Fruit fly (Drosophila melanogaster) Kc167 (cell line): Measurements from ENCODE around the gene primo-2.

Experiments used
- Myc ChIP-seq: fragments of >200 bp; optimal IDR thresholded peaks from 2 replicates; lab custom pipeline; 2017; ENCODE audit warnings: missing external identifiers
- Sin3A ChIP-seq: fragments of >200 bp; optimal IDR thresholded peaks from 2 replicates; lab custom pipeline; 2018; ENCODE audit warnings: missing external identifiers
- h ChIP-seq: fragments of >200 bp; optimal IDR thresholded peaks from 3 replicates; lab custom pipeline; 2018; ENCODE audit warnings: missing external identifiers
- insv ChIP-seq: fragments of >200 bp; optimal IDR thresholded peaks from 3 replicates; lab custom pipeline; 2018; ENCODE audit warnings: missing external identifiers
- psq ChIP-seq: fragments of >200 bp; optimal IDR thresholded peaks from 2 replicates; lab custom pipeline; 2017; ENCODE audit warnings: missing external identifiers
- ttk ChIP-seq: sonication (Bioruptor generic); optimal IDR thresholded peaks from 2 replicates; lab custom pipeline; 2017; ENCODE audit warnings: missing external identifiers

DNA sequence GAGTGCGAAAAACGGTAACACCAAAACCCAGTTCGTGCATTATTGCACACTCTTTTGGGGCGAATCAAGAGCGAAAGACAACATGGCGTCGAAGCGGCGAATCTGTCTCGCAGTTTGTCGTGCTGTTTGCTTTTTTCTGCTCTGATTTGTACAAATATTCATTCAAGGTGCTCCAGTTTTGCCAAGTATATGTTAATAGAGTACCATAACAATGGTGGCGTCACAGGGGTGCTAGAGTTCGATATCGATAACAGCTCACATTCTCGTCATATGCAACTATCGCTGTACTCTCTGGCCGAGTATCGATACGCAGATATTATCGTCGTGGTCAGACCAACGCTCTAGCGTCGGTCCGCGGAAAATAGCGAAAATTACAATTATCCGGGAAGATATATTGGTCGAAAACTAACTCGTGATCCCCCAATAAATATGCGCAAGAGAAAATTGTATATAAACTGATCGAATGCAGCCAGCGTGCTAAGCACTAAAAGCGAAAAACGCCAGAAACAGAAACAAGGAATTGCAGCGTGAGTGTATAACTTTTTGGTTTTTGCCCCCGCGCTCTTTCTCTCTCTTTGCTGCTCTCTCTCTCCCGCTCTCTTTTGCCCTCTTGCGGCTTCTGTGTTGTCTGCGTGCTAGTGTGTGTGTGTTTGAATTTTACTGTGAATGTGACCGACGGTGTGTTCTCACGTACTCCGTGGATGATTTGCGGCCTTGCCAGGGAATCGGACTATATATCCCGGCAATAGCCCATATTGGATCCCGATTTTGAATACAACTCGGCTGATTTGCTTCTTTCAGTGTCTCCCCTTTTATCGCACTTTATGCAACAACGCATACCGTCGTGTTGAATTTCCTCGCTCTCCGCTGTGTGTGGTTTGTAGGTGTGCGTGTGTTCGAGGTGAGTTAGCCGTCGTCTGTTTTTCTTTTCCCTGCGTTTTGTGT lies 27.7 kb downstream of the primo-2 start, which contains the start of gene flfl:
- TF ChIP-seq h (lab: Kevin White, UChicago), result no peak
- TF ChIP-seq ttk (lab: Kevin White, UChicago), result no peak
- TF ChIP-seq insv, result no peak
- peak; percentile 32 for TF ChIP-seq psq (lab: Kevin White, UChicago)
- no peak for TF ChIP-seq Sin3A (lab: Kevin White, UChicago)
- TF ChIP-seq Myc, result no peak
